Worm (Caenorhabditis elegans) whole organism, late embryonic: ENCODE data around the gene T24H7.8.

Experiments
- C08G9.2 ChIP-seq: sonication (generic microtip); optimal IDR thresholded peaks from 2 replicates; lab custom pipeline; 2016; ENCODE audit warnings: mild to moderate bottlenecking, missing genetic modification characterization, moderate library complexity, missing compliant biosample characterization
- F13H6.1 ChIP-seq: sonication (generic microtip); optimal IDR thresholded peaks from 2 replicates; lab custom pipeline; 2016; ENCODE audit warnings: missing genetic modification characterization, missing compliant biosample characterization
- K02D7.2 ChIP-seq: sonication (generic microtip); optimal IDR thresholded peaks from 2 replicates; lab custom pipeline; 2017; ENCODE audit warnings: mild to moderate bottlenecking, missing genetic modification characterization, missing compliant biosample characterization
- K09A11.1 ChIP-seq: sonication (generic microtip); optimal IDR thresholded peaks from 2 replicates; lab custom pipeline; 2017; ENCODE audit warnings: antibody characterized with exemption, mild to moderate bottlenecking, missing genetic modification characterization, missing compliant biosample characterization; ENCODE audit not compliant: insufficient read depth
- T23F11.4 ChIP-seq: fragments of 200-800 bp; sonication (Bioruptor generic); optimal IDR thresholded peaks from 2 replicates; lab custom pipeline; 2018; ENCODE audit warnings: mild to moderate bottlenecking, missing genetic modification characterization, missing compliant biosample characterization
- Y22D7AL.16 ChIP-seq: sonication (generic microtip); optimal IDR thresholded peaks from 2 replicates; lab custom pipeline; 2016; ENCODE audit warnings: missing genetic modification characterization, missing compliant biosample characterization
- ama-1 ChIP-seq: fragments of 150-350 bp; optimal IDR thresholded peaks from 2 replicates; lab custom pipeline; 2014
- ceh-14 ChIP-seq: sonication (generic microtip); optimal IDR thresholded peaks from 2 replicates; lab custom pipeline; 2016; ENCODE audit warnings: missing genotype, missing genetic modification characterization, missing compliant biosample characterization
- ceh-22 ChIP-seq: sonication (generic microtip); optimal IDR thresholded peaks from 2 replicates; lab custom pipeline; 2017; ENCODE audit warnings: missing biosample characterization, missing genetic modification characterization
- ceh-31 ChIP-seq: sonication (generic microtip); optimal IDR thresholded peaks from 2 replicates; lab custom pipeline; 2016; ENCODE audit warnings: missing genetic modification characterization, missing compliant biosample characterization
- ceh-34 ChIP-seq: sonication (generic microtip); optimal IDR thresholded peaks from 2 replicates; lab custom pipeline; 2016; ENCODE audit warnings: mild to moderate bottlenecking, missing genetic modification characterization, missing compliant biosample characterization
- dmd-4 ChIP-seq: sonication (generic microtip); optimal IDR thresholded peaks from 2 replicates; lab custom pipeline; 2016; ENCODE audit warnings: borderline replicate concordance, missing genetic modification characterization, missing compliant biosample characterization
- dve-1 ChIP-seq: sonication (generic microtip); optimal IDR thresholded peaks from 2 replicates; lab custom pipeline; 2017; ENCODE audit warnings: antibody characterized with exemption, mild to moderate bottlenecking, missing genetic modification characterization, missing compliant biosample characterization
- elt-2 ChIP-seq: sonication (generic microtip); optimal IDR thresholded peaks from 2 replicates; lab custom pipeline; 2016; ENCODE audit warnings: missing genetic modification reagents, missing genetic modification characterization, missing compliant biosample characterization
- eyg-1 ChIP-seq: sonication (generic microtip); optimal IDR thresholded peaks from 2 replicates; lab custom pipeline; 2016; ENCODE audit warnings: missing genotype, missing genetic modification characterization, missing compliant biosample characterization
- fkh-10 ChIP-seq: fragments of 150-350 bp; optimal IDR thresholded peaks from 2 replicates; lab custom pipeline; 2014; ENCODE audit warnings: missing biosample characterization, missing genetic modification reagents, missing genetic modification characterization
- fkh-6 ChIP-seq: sonication (generic microtip); optimal IDR thresholded peaks from 2 replicates; lab custom pipeline; 2016; ENCODE audit warnings: missing genetic modification characterization, missing compliant biosample characterization
- gmeb-2 ChIP-seq: sonication (generic microtip); optimal IDR thresholded peaks from 2 replicates; lab custom pipeline; 2016; ENCODE audit warnings: missing genetic modification characterization, inconsistent platforms, missing compliant biosample characterization
- hlh-15 ChIP-seq: sonication (generic microtip); optimal IDR thresholded peaks from 2 replicates; lab custom pipeline; 2016; ENCODE audit warnings: missing genetic modification characterization, missing compliant biosample characterization
- hlh-30 ChIP-seq: sonication (generic microtip); optimal IDR thresholded peaks from 2 replicates; lab custom pipeline; 2017; ENCODE audit warnings: antibody characterized with exemption, missing genetic modification characterization, missing compliant biosample characterization; ENCODE audit not compliant: insufficient read depth
- hlh-6 ChIP-seq: sonication (generic microtip); optimal IDR thresholded peaks from 2 replicates; lab custom pipeline; 2016; ENCODE audit warnings: missing genotype, missing genetic modification characterization, missing compliant biosample characterization
- lin-11 ChIP-seq: fragments of 200-800 bp; sonication (Bioruptor generic); optimal IDR thresholded peaks from 2 replicates; lab custom pipeline; 2018; ENCODE audit warnings: mild to moderate bottlenecking, missing genetic modification characterization, missing compliant biosample characterization
- mec-3 ChIP-seq: sonication (generic microtip); optimal IDR thresholded peaks from 2 replicates; lab custom pipeline; 2016; ENCODE audit warnings: borderline replicate concordance, missing genetic modification characterization, missing compliant biosample characterization
- nfya-1 ChIP-seq: sonication (generic microtip); optimal IDR thresholded peaks from 2 replicates; lab custom pipeline; 2017; ENCODE audit warnings: missing genetic modification characterization, mild to moderate bottlenecking, missing compliant biosample characterization, antibody characterized with exemption, moderate library complexity
- nhr-11 ChIP-seq: fragments of 150-350 bp; optimal IDR thresholded peaks from 2 replicates; lab custom pipeline; 2014; ENCODE audit warnings: missing biosample characterization, missing genetic modification characterization
- nhr-232 ChIP-seq: sonication (generic microtip); optimal IDR thresholded peaks from 2 replicates; lab custom pipeline; 2016; ENCODE audit warnings: missing genetic modification characterization, missing compliant biosample characterization
- pag-3 ChIP-seq: sonication (generic microtip); optimal IDR thresholded peaks from 2 replicates; lab custom pipeline; 2016; ENCODE audit warnings: missing compliant biosample characterization, missing genetic modification characterization, borderline replicate concordance
- pha-2 ChIP-seq: sonication (generic microtip); optimal IDR thresholded peaks from 2 replicates; lab custom pipeline; 2017; ENCODE audit warnings: mild to moderate bottlenecking, missing genetic modification characterization, missing compliant biosample characterization
- pqm-1 ChIP-seq: sonication (generic microtip); optimal IDR thresholded peaks from 2 replicates; lab custom pipeline; 2016; ENCODE audit warnings: missing genetic modification characterization, missing compliant biosample characterization
- rnt-1 ChIP-seq: sonication (generic microtip); optimal IDR thresholded peaks from 2 replicates; lab custom pipeline; 2016; ENCODE audit warnings: missing genetic modification characterization, missing compliant biosample characterization
- sdc-2 ChIP-seq: sonication (generic microtip); optimal IDR thresholded peaks from 2 replicates; lab custom pipeline; 2016; ENCODE audit warnings: missing genotype, missing genetic modification characterization, missing compliant biosample characterization
- syd-9 ChIP-seq: sonication (generic microtip); optimal IDR thresholded peaks from 2 replicates; lab custom pipeline; 2016; ENCODE audit warnings: mild to moderate bottlenecking, missing genetic modification characterization, moderate library complexity, missing compliant biosample characterization
- tbx-7 ChIP-seq: sonication (generic microtip); optimal IDR thresholded peaks from 2 replicates; lab custom pipeline; 2016; ENCODE audit warnings: missing genotype, missing genetic modification characterization, missing compliant biosample characterization
- ttx-3 ChIP-seq: sonication (generic microtip); optimal IDR thresholded peaks from 2 replicates; lab custom pipeline; 2016; ENCODE audit warnings: missing genetic modification reagents, missing genetic modification characterization, missing compliant biosample characterization
- unc-55 ChIP-seq: sonication (generic microtip); optimal IDR thresholded peaks from 2 replicates; lab custom pipeline; 2017; ENCODE audit warnings: missing biosample characterization, missing genetic modification reagents, missing genetic modification characterization
- unc-86 ChIP-seq: sonication (generic microtip); optimal IDR thresholded peaks from 2 replicates; lab custom pipeline; 2016; ENCODE audit warnings: missing genetic modification characterization, missing compliant biosample characterization
- zip-5 ChIP-seq: sonication (generic microtip); optimal IDR thresholded peaks from 2 replicates; lab custom pipeline; 2016; ENCODE audit warnings: missing genetic modification characterization, missing compliant biosample characterization
- ztf-16 ChIP-seq: sonication (generic microtip); optimal IDR thresholded peaks from 2 replicates; lab custom pipeline; 2017; ENCODE audit warnings: missing genetic modification characterization, missing compliant biosample characterization

Gene T24H7.8

ce11 chrII:6256024-6256423 is 14.2 kb downstream of the T24H7.8 start, which contains the start of gene F13H8.5:
Gene F13H8.5 (minus strand): TSS chrII:6256124.
- TF ChIP-seq sdc-2 (tag; lab: Kevin White, UChicago) (no peak), elt-2 (tag; lab: Kevin White, UChicago) (no peak), fkh-6 (no peak), ztf-16 (tag; lab: Kevin White, UChicago) (no peak), dve-1 (tag; lab: Kevin White, UChicago) (no peak), T23F11.4 (GFP tag; lab: Kevin White, UChicago) (no peak), lin-11 (tag; lab: Kevin White, UChicago) (no peak), eyg-1 (tag; lab: Kevin White, UChicago) (no peak), unc-86 (tag; lab: Kevin White, UChicago) (no peak), pqm-1 (no peak), F13H6.1 (tag; lab: Kevin White, UChicago) (no peak), pha-2 (tag; lab: Kevin White, UChicago) (no peak), ama-1 (lab: Kevin White, UChicago) (no peak), rnt-1 (no peak), nfya-1 (no peak), C08G9.2 (no peak), zip-5 (tag; lab: Kevin White, UChicago) (no peak), pag-3 (tag; lab: Kevin White, UChicago) (no peak), hlh-30 (tag; lab: Kevin White, UChicago) (no peak), ceh-22 (tag; lab: Kevin White, UChicago) (no peak)

ce11 chrII:6257220-6257877 is 15.5 kb downstream of the T24H7.8 start:
- TF ChIP-seq ceh-31 (tag; lab: Kevin White, UChicago) (no peak), ceh-14 (tag; lab: Kevin White, UChicago) (no peak), nhr-11 (tag; lab: Kevin White, UChicago) (no peak), hlh-6 (no peak), pag-3 (tag; lab: Kevin White, UChicago) (no peak), zip-5 (tag; lab: Kevin White, UChicago) (no peak), nhr-232 (tag; lab: Kevin White, UChicago) (no peak), ttx-3 (tag; lab: Kevin White, UChicago) (no peak), mec-3 (no peak), tbx-7 (no peak), fkh-10 (GFP tag; lab: Kevin White, UChicago) (no peak), dmd-4 (no peak), unc-55 (GFP tag; lab: Kevin White, UChicago) (no peak), ceh-22 (tag; lab: Kevin White, UChicago) (no peak), syd-9 (tag; lab: Kevin White, UChicago) (no peak), gmeb-2 (tag; lab: Kevin White, UChicago) (no peak), pha-2 (tag; lab: Kevin White, UChicago) (no peak), Y22D7AL.16 (no peak)

- TF ChIP-seq pqm-1 = no peak
- TF ChIP-seq elt-2 (tag; lab: Kevin White, UChicago) = peak; percentile 10
These were observed 18.0 kb downstream of the T24H7.8 start, which contains the start of gene F13H8.11 for ce11 chrII:6259867-6260266. Gene F13H8.11 (minus strand): TSS chrII:6260021.

ce11 chrII:6260684-6261083 is 18.8 kb downstream of the T24H7.8 start, which contains the start of gene nmgp-1:
Gene nmgp-1 (plus strand): TSS chrII:6260857.
- TF ChIP-seq F13H6.1 (tag; lab: Kevin White, UChicago) (no peak), K09A11.1 (tag; lab: Kevin White, UChicago) (no peak), ceh-34 (tag; lab: Kevin White, UChicago) (peak; percentile 54), hlh-15 (tag; lab: Kevin White, UChicago) (no peak), fkh-6 (no peak), tbx-7 (no peak), dve-1 (tag; lab: Kevin White, UChicago) (no peak), K02D7.2 (tag; lab: Kevin White, UChicago) (no peak)
